Worm (Caenorhabditis elegans) whole organism, young adult: ENCODE results near the gene Y51H7BR.7.
"Not testable (repeated sequence)": the region's sequence is repeated elsewhere in the genome, so short reads cannot be mapped to it uniquely, and the experiment has no call there.

Source experiments
- C17E4.6 ChIP-seq: fragments of 200-800 bp; sonication (Bioruptor generic); IDR thresholded peaks from 2 replicates; pipeline ENCODE4 v1.3.6; 2022; ENCODE audit warnings: missing genetic modification reagents, missing genetic modification characterization, missing compliant biosample characterization
- F33H1.4 ChIP-seq: fragments of 200-800 bp; sonication (Bioruptor generic); IDR thresholded peaks from 2 replicates; pipeline ENCODE4 v1.3.6; 2022; ENCODE audit warnings: missing genetic modification reagents, missing genetic modification characterization, missing compliant biosample characterization
- F55B11.4 ChIP-seq: sonication (generic microtip); optimal IDR thresholded peaks from 2 replicates; lab custom pipeline; 2016; ENCODE audit warnings: missing compliant biosample characterization, missing genetic modification characterization, borderline replicate concordance; ENCODE audit not compliant: insufficient read depth
- K12H6.12 ChIP-seq: fragments of 200-800 bp; sonication (Bioruptor generic); optimal IDR thresholded peaks from 2 replicates; lab custom pipeline; 2018; ENCODE audit warnings: mild to moderate bottlenecking, missing genetic modification characterization, missing compliant biosample characterization
- T26A5.8 ChIP-seq: sonication (generic microtip); optimal IDR thresholded peaks from 2 replicates; lab custom pipeline; 2016; ENCODE audit warnings: missing genetic modification characterization, missing compliant biosample characterization
- Y79H2A.3 ChIP-seq: fragments of 200-800 bp; sonication (Bioruptor generic); conservative IDR thresholded peaks from 2 replicates; pipeline ENCODE4 v1.3.6; 2022; ENCODE audit warnings: missing genetic modification reagents, missing genetic modification characterization, missing compliant biosample characterization
- aptf-2 ChIP-seq: fragments of 200-800 bp; sonication (Bioruptor generic); conservative IDR thresholded peaks from 2 replicates; pipeline ENCODE4 v1.3.6; 2022; ENCODE audit warnings: missing genetic modification reagents, missing genetic modification characterization, missing compliant biosample characterization
- bed-2 ChIP-seq: fragments of 200-800 bp; sonication (Bioruptor generic); IDR thresholded peaks from 2 replicates; pipeline ENCODE4 v1.3.6; 2022; ENCODE audit warnings: missing genetic modification reagents, missing genetic modification characterization, missing compliant biosample characterization
- ceh-40 ChIP-seq: fragments of 200-800 bp; sonication (Bioruptor generic); IDR thresholded peaks from 2 replicates; pipeline ENCODE4 v1.3.6; 2022; ENCODE audit warnings: missing genetic modification characterization, missing compliant biosample characterization
- die-1 ChIP-seq: sonication (generic microtip); optimal IDR thresholded peaks from 2 replicates; lab custom pipeline; 2016; ENCODE audit warnings: missing genotype, mild to moderate bottlenecking, missing genetic modification characterization, missing compliant biosample characterization
- dpl-1 ChIP-seq: fragments of 150-350 bp; optimal IDR thresholded peaks from 2 replicates; lab custom pipeline; 2014; ENCODE audit warnings: missing biosample characterization, missing genetic modification reagents, missing genetic modification characterization
- him-1 ChIP-seq: sonication (generic microtip); optimal IDR thresholded peaks from 2 replicates; lab custom pipeline; 2016; ENCODE audit warnings: missing genotype, missing genetic modification reagents, missing genetic modification characterization, missing compliant biosample characterization
- hmg-20 ChIP-seq: fragments of 200-800 bp; sonication (Bioruptor generic); IDR thresholded peaks from 2 replicates; pipeline ENCODE4 v1.3.6; 2022; ENCODE audit warnings: missing genetic modification reagents, missing genetic modification characterization, missing compliant biosample characterization
- lin-54 ChIP-seq: fragments of 200-800 bp; sonication (Bioruptor generic); optimal IDR thresholded peaks from 2 replicates; lab custom pipeline; 2018; ENCODE audit warnings: mild to moderate bottlenecking, missing genetic modification characterization, missing compliant biosample characterization
- lir-1 ChIP-seq: fragments of 200-800 bp; sonication (Bioruptor generic); conservative IDR thresholded peaks from 2 replicates; pipeline ENCODE4 v1.3.6; 2022; ENCODE audit warnings: missing genetic modification reagents, missing genetic modification characterization, missing compliant biosample characterization
- lsy-27 ChIP-seq: sonication (generic microtip); optimal IDR thresholded peaks from 2 replicates; lab custom pipeline; 2017; ENCODE audit warnings: missing genetic modification characterization, mild to moderate bottlenecking, missing compliant biosample characterization, antibody characterized with exemption, missing genotype, borderline replicate concordance; ENCODE audit not compliant: insufficient read depth
- madf-6 ChIP-seq: fragments of 200-800 bp; sonication (Bioruptor generic); IDR thresholded peaks from 2 replicates; pipeline ENCODE4 v1.3.6; 2022; ENCODE audit warnings: missing genetic modification reagents, missing genetic modification characterization, missing compliant biosample characterization
- mcd-1 ChIP-seq: fragments of 200-800 bp; sonication (Bioruptor generic); IDR thresholded peaks from 2 replicates; pipeline ENCODE4 v1.3.6; 2022; ENCODE audit warnings: missing genetic modification reagents, missing genetic modification characterization, missing compliant biosample characterization
- nfya-1 ChIP-seq: sonication (generic microtip); optimal IDR thresholded peaks from 2 replicates; lab custom pipeline; 2017; ENCODE audit warnings: antibody characterized with exemption, missing compliant biosample characterization, missing genetic modification characterization, borderline replicate concordance; ENCODE audit not compliant: insufficient read depth
- nhr-120 ChIP-seq: fragments of 200-800 bp; sonication (Bioruptor generic); IDR thresholded peaks from 2 replicates; pipeline ENCODE4 v1.3.6; 2022; ENCODE audit warnings: missing genetic modification characterization, missing compliant biosample characterization
- rcor-1 ChIP-seq: fragments of 200-800 bp; sonication (Bioruptor generic); IDR thresholded peaks from 2 replicates; pipeline ENCODE4 v1.3.6; 2022; ENCODE audit warnings: missing genetic modification reagents, missing genetic modification characterization, missing compliant biosample characterization
- repo-1 ChIP-seq: sonication (generic microtip); optimal IDR thresholded peaks from 2 replicates; lab custom pipeline; 2017; ENCODE audit warnings: mild to moderate bottlenecking, missing genetic modification characterization, missing compliant biosample characterization
- rpc-1 ChIP-seq, 2 experiments: fragments of 150-350 bp in 1 of 2; sonication (generic microtip) in 1 of 2; optimal IDR thresholded peaks; 2 replicates each; lab custom pipeline; 2014 to 2018; ENCODE audit warnings: missing biosample characterization in 1 of 2, missing genetic modification characterization in 1 of 2, missing genetic modification reagents in 1 of 2, missing genotype in 1 of 2
- sdz-38 ChIP-seq: sonication (generic microtip); optimal IDR thresholded peaks from 2 replicates; lab custom pipeline; 2016; ENCODE audit warnings: missing genotype, missing genetic modification characterization, missing compliant biosample characterization
- snpc-1.1 ChIP-seq: sonication (generic microtip); optimal IDR thresholded peaks from 2 replicates; lab custom pipeline; 2017; ENCODE audit warnings: missing genetic modification characterization, mild to moderate bottlenecking, missing compliant biosample characterization, antibody characterized with exemption, moderate library complexity, missing genotype, missing genetic modification reagents; ENCODE audit not compliant: insufficient read depth
- somi-1 ChIP-seq: fragments of 200-800 bp; sonication (Bioruptor generic); optimal IDR thresholded peaks from 2 replicates; lab custom pipeline; 2018; ENCODE audit warnings: mild to moderate bottlenecking, missing genetic modification characterization, missing compliant biosample characterization
- tbx-9 ChIP-seq: sonication (generic microtip); optimal IDR thresholded peaks from 2 replicates; lab custom pipeline; 2016; ENCODE audit warnings: borderline replicate concordance, missing genetic modification characterization, inconsistent platforms, missing compliant biosample characterization
- tlf-1 ChIP-seq: fragments of 200-800 bp; sonication (Bioruptor generic); optimal IDR thresholded peaks from 2 replicates; lab custom pipeline; 2018; ENCODE audit warnings: mild to moderate bottlenecking, missing genetic modification characterization, missing compliant biosample characterization
- zim-3 ChIP-seq: sonication (generic microtip); optimal IDR thresholded peaks from 2 replicates; lab custom pipeline; 2017; ENCODE audit warnings: mild to moderate bottlenecking, missing genetic modification characterization, moderate library complexity, missing compliant biosample characterization

Y51H7BR.7 gene

DNA sequence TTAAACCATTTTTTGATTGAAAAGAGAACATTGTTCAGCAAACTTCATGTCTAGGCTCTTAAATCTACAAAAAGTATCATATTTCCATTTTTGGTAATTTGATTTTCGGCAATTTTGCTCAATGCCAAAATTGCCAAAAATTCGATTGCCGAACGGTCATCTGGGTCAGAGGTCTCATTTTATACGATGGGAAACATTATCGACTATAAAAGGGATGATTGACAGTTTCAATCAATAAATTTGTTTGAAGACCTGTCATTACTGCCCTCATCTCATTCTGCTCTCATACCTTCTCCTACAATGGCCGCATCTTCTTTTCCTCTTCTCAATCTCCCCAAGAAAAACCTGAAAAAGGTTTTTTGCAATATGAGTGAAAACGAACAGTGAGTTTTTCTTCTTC, 36.5 kb upstream of the Y51H7BR.7 start, which contains the start of gene K05F6.14:
K05F6.14 (plus strand) TSS at position 301 of the 400 bp plus-strand sequence.
- TF ChIP-seq Y79H2A.3 (no peak), nhr-120 (GFP tag; lab: Robert Waterston, UW) (no peak), dpl-1 (GFP tag; lab: Kevin White, UChicago) (no peak), madf-6 (GFP tag; lab: Robert Waterston, UW) (no peak)

DNA sequence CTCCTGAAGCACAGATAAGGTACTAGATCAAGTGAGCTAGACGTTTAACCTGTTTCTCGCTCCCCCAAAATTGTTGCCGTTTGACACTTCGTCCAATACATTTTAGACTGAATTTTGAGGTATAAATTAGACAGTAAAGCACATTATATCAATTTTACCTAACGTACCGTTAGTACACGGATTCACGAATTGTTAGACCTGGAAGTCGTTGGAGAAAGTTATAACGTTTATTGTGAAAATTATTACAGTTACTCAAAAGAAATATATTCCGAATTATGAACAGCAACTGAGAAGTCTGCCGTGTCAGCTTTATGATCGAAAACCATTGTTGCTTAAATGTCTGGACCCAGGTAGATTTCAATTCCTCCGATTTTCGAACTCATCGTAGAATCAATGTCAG, 35.4 kb upstream of the Y51H7BR.7 start:
- TF ChIP-seq bed-2 (GFP tag; lab: Robert Waterston, UW) (no peak), F33H1.4 (GFP tag; lab: Robert Waterston, UW) (no peak), zim-3 (tag; lab: Kevin White, UChicago) (no peak), lsy-27 (tag; lab: Kevin White, UChicago) (no peak), nfya-1 (tag; lab: Kevin White, UChicago) (no peak)

DNA sequence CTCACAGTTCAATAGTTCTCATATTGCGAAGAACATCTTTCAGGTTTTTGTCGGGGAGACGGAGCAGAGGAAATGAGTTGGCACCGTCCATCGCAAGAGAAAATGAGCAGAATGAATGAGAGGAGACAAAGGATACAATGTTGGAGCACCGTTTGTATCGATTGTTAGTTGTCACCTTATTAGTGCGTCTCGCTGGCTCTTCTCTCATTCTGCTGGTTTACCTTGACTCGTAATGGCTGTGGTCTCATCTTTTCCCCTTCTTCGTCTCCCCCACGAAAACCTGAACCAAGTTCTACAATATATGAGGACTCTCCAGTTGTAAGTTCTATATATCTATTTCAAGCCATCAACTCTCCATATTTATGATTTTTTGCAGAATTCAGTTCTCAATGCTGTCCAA, 30.8 kb upstream of the Y51H7BR.7 start, which contains the start of the genes fbxb-54 and fbxb-50:
fbxb-54 (minus strand) TSS at position 101 of the 400 bp plus-strand sequence.
fbxb-50 (plus strand) TSS at position 227 of the 400 bp plus-strand sequence.
- not testable (repeated sequence) for TF ChIP-seq somi-1 (GFP tag; lab: Kevin White, UChicago); tlf-1 (GFP tag; lab: Kevin White, UChicago); rpc-1 (optimal IDR thresholded peaks at IDR 0.05; lab: Kevin White, UChicago); rpc-1 (tag; optimal IDR thresholded peaks at IDR 0.05; lab: Kevin White, UChicago)

DNA sequence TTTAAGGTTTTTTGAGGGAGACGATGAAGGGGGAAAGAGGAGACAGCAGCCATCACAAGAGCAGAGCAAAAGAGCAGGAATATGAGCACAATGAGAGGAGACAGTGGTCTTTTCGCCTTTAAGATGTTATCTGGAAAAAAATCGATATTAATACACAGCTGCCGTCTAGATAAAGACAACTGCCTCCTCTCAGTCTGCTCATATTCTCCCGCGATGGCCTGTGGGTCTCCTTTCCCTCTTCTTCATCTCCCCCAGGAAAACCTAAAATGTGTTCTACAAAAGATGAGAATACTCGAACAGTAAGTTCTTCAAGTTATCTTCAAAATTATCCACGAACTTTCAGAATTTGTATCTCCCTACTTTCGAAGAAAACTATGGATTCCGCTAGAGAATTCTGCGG, 25.1 kb upstream of the Y51H7BR.7 start, which contains the start of the genes fbxb-52 and fbxb-51:
fbxb-52 (minus strand) TSS at position 101 of the 400 bp plus-strand sequence.
fbxb-51 (plus strand) TSS at position 212 of the 400 bp plus-strand sequence.
- TF ChIP-seq F55B11.4 (no peak), lin-54 (GFP tag; lab: Kevin White, UChicago) (no peak), die-1 (tag; lab: Kevin White, UChicago) (no peak), aptf-2 (GFP tag; lab: Robert Waterston, UW) (no peak), hmg-20 (GFP tag; lab: Robert Waterston, UW) (no peak), K12H6.12 (tag; lab: Kevin White, UChicago) (no peak), tbx-9 (no peak), lsy-27 (tag; lab: Kevin White, UChicago) (no peak), rcor-1 (GFP tag; lab: Robert Waterston, UW) (no peak), him-1 (no peak), snpc-1.1 (tag; lab: Kevin White, UChicago) (no peak)

DNA sequence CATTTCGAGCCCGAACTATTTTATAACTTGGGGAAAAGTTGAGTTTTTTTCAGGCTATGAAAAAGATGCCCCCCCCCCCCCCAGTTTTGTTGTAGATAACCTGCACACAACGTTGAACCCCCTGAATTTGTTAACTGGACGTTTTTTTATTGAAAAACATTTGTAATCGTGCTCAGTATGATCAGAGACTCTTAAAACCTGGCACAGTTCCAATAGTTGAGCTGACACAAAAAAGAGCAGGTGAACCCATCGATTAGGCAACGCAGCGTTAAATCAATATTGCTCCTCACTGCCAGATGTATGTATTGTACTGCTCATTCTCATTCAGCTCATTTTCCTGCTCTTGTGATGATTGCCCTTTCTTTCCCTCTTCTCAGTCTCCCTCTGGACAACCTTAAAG, 20.2 kb upstream of the Y51H7BR.7 start, which contains the start of gene K05F6.12:
K05F6.12 (plus strand) TSS at position 301 of the 400 bp plus-strand sequence.
- TF ChIP-seq T26A5.8 (tag; lab: Kevin White, UChicago) (no peak), mcd-1 (GFP tag; lab: Robert Waterston, UW) (no peak), lin-54 (GFP tag; lab: Kevin White, UChicago) (no peak), lir-1 (GFP tag; lab: Robert Waterston, UW) (no peak), C17E4.6 (GFP tag; lab: Robert Waterston, UW) (no peak)

DNA sequence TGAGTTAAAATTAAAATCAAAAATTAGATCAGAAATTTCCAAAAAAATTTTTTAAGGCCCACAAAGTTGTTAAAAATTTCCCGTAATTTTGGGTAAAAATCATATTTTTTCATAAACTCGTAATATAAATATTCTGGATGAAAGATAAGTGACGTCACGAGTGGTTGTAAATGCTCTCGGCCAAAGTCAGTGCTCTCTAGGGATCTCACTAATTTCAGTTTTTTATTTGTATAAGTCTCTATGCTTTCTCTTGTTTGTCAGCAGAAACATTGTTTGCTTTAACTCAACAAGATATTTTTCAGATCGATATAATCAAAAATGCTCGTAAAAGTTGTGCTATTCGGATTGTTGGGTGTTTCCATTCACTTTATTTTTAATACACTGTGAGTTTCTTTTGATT, 17.8 kb upstream of the Y51H7BR.7 start, which contains the start of gene K05F6.4:
K05F6.4 (plus strand) TSS at position 301 of the 400 bp plus-strand sequence.
- not testable (repeated sequence) for TF ChIP-seq sdz-38 (tag; lab: Kevin White, UChicago); repo-1 (tag; lab: Kevin White, UChicago); ceh-40 (GFP tag; lab: Robert Waterston, UW)
